Worm (Caenorhabditis elegans) whole organism, late embryonic: ENCODE results near the gene srv-12.

Source experiments
- npax-4 ChIP-seq: sonication (generic microtip); optimal IDR thresholded peaks from 2 replicates; lab custom pipeline; 2016; ENCODE audit warnings: missing genetic modification characterization, missing compliant biosample characterization
- zip-5 ChIP-seq: sonication (generic microtip); optimal IDR thresholded peaks from 2 replicates; lab custom pipeline; 2016; ENCODE audit warnings: missing genetic modification characterization, missing compliant biosample characterization

- TF ChIP-seq zip-5 (no peak), npax-4 (tag; lab: Kevin White, UChicago) (no peak)
These were observed 27.3 kb downstream of the srv-12 start for ce11 chrIV:10026129-10026528.
